Worm (Caenorhabditis elegans) whole organism, young adult: ENCODE results near the gene H04J21.1.

Experiments used
- F23B12.7 ChIP-seq: sonication (generic microtip); optimal IDR thresholded peaks from 2 replicates; lab custom pipeline; 2017; ENCODE audit warnings: missing genetic modification characterization, mild to moderate bottlenecking, missing compliant biosample characterization, antibody characterized with exemption, moderate library complexity; ENCODE audit not compliant: insufficient read depth
- F55B11.4 ChIP-seq: sonication (generic microtip); optimal IDR thresholded peaks from 2 replicates; lab custom pipeline; 2016; ENCODE audit warnings: missing compliant biosample characterization, missing genetic modification characterization, borderline replicate concordance; ENCODE audit not compliant: insufficient read depth
- Y53G8AR.9 ChIP-seq: fragments of 200-800 bp; sonication (Bioruptor generic); conservative IDR thresholded peaks from 2 replicates; pipeline ENCODE4 v1.3.6; 2022; ENCODE audit warnings: missing genetic modification reagents, missing genetic modification characterization, missing compliant biosample characterization
- Y79H2A.3 ChIP-seq: fragments of 200-800 bp; sonication (Bioruptor generic); conservative IDR thresholded peaks from 2 replicates; pipeline ENCODE4 v1.3.6; 2022; ENCODE audit warnings: missing genetic modification reagents, missing genetic modification characterization, missing compliant biosample characterization
- ama-1 ChIP-seq, 3 experiments: fragments of 150-350 bp in 1 of 3; sonication (generic microtip) in 2 of 3; optimal IDR thresholded peaks; 2 replicates each; lab custom pipeline; 2014 to 2018; ENCODE audit warnings: missing biosample characterization in 2 of 3, missing genetic modification characterization in 2 of 3, missing genetic modification reagents in 2 of 3
- athp-1 ChIP-seq: sonication (generic microtip); optimal IDR thresholded peaks from 2 replicates; lab custom pipeline; 2017; ENCODE audit warnings: mild to moderate bottlenecking, missing genetic modification characterization, missing compliant biosample characterization
- dpl-1 ChIP-seq: fragments of 150-350 bp; optimal IDR thresholded peaks from 2 replicates; lab custom pipeline; 2014; ENCODE audit warnings: missing biosample characterization, missing genetic modification reagents, missing genetic modification characterization
- ets-4 ChIP-seq: fragments of 200-800 bp; sonication (Bioruptor generic); optimal IDR thresholded peaks from 2 replicates; lab custom pipeline; 2018; ENCODE audit warnings: mild to moderate bottlenecking, missing genetic modification characterization, missing compliant biosample characterization
- let-607 ChIP-seq, 2 experiments: fragments of 200-800 bp in 1 of 2; sonication (Bioruptor generic) in 1 of 2; sonication (generic microtip) in 1 of 2; optimal IDR thresholded peaks; 2 replicates each; lab custom pipeline; 2016 to 2018; ENCODE audit warnings: mild to moderate bottlenecking in 2 of 2, missing compliant biosample characterization in 2 of 2, missing genetic modification characterization in 2 of 2, moderate library complexity in 2 of 2, missing genotype in 1 of 2
- lin-40 ChIP-seq: sonication (generic microtip); optimal IDR thresholded peaks from 2 replicates; lab custom pipeline; 2016; ENCODE audit warnings: missing genetic modification characterization, mild to moderate bottlenecking, missing compliant biosample characterization, missing genotype, missing genetic modification reagents
- lsl-1 ChIP-seq: fragments of 200-800 bp; sonication (Bioruptor generic); optimal IDR thresholded peaks from 2 replicates; lab custom pipeline; 2018; ENCODE audit warnings: mild to moderate bottlenecking, missing genetic modification characterization, moderate library complexity, missing compliant biosample characterization
- nhr-179 ChIP-seq: sonication (generic microtip); optimal IDR thresholded peaks from 2 replicates; lab custom pipeline; 2016; ENCODE audit warnings: mild to moderate bottlenecking, missing genetic modification characterization, missing compliant biosample characterization

DNA sequence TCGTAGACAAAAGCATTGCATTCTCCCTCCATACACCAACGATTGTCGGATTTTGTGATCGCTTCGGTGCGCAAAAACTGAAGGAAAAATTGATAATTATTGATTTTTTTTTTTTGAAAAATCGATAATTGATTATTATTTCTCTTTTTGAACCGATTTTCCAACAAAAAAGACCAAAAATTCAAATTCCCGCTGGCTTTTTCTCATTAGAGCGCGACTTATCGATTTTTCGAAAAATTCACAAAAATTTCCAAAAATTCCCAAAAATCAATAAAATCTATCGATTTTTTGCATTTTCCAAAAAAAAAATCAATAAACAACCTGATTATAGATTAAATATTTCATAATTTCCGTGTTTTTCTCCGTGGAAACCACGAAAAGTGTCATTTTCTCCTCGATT is 43.2 kb downstream of the H04J21.1 start:
- no peak for TF ChIP-seq F55B11.4
- TF ChIP-seq lsl-1 = no peak
- no peak for TF ChIP-seq ets-4 (GFP tag; lab: Kevin White, UChicago)
- TF ChIP-seq ama-1 (optimal IDR thresholded peaks at IDR 0.05; lab: Kevin White, UChicago) = no peak
- no peak for TF ChIP-seq ama-1 (GFP tag; optimal IDR thresholded peaks at IDR 0.05; lab: Kevin White, UChicago)
- TF ChIP-seq dpl-1 = no peak
- TF ChIP-seq nhr-179 (tag; lab: Kevin White, UChicago) = no peak
- TF ChIP-seq Y79H2A.3 (GFP tag; lab: Robert Waterston, UW) = no peak
- no peak for TF ChIP-seq lin-40 (tag; lab: Kevin White, UChicago)
- TF ChIP-seq F23B12.7 = no peak
- TF ChIP-seq let-607 (tag; optimal IDR thresholded peaks at IDR 0.05; lab: Kevin White, UChicago) = no peak
- no peak for TF ChIP-seq Y53G8AR.9 (GFP tag; lab: Robert Waterston, UW)
- no peak for TF ChIP-seq athp-1
